Fruit fly (Drosophila melanogaster): ENCODE measurements around the gene yellow-k.
A peak's percentile ranks its signal among the peaks of the same experiment; 100 is the strongest.

The yellow-k gene

dm6 chr3L:15523806-15524346 is 3.5 kb downstream of the yellow-k start, which contains the start of gene CG7945:
Gene CG7945, minus strand, starts transcription at chr3L:15524137.
- no peak for TF ChIP-seq noc (tag; optimal IDR thresholded peaks at IDR 0.05)

DNA sequence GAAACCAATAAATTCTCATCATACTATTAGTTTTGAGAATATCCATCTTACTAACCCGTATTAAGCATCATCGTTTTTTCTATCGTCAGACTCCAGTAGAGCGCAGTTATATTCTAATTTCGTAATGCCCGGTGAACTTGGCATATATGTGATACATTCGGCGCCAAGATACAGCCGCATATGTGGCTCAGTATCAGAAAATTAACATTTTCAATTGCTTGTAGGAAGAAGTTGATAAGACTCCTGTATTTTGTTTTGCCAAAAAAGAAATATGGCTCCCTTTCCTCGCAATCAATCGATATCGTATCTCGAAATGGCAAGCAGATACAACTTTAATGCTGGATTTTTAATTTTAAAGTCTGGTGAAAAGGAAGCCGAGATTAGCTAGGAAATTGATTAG is 4.7 kb downstream of the yellow-k start, which contains the start of gene CG33986:
Gene CG33986, minus strand, starts transcription at position 101 of the 400 bp plus-strand sequence.
- no peak for TF ChIP-seq noc (tag; optimal IDR thresholded peaks at IDR 0.05)

DNA sequence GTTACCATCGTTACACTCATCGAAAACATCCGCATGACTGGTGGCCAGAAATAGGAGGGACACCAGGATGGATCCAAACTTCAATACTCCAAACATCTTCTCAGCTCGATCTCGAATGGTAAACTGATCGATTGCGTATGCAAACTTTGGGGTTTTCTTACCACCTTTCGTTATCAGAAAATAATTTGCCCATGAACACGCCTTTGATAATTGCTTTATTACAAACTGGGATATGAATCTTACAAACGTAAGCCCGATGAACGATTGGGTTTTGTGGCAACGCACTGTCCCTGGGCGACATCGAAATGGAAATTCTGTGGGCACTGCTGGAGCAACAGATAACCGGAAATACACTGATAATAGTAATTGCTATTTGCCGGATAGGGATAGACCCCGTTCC is 6.3 kb downstream of the yellow-k start, which contains the start of gene CG33985:
Gene CG33985, minus strand, starts transcription at position 101 of the 400 bp plus-strand sequence.
- TF ChIP-seq noc (tag; optimal IDR thresholded peaks at IDR 0.05): no peak

DNA sequence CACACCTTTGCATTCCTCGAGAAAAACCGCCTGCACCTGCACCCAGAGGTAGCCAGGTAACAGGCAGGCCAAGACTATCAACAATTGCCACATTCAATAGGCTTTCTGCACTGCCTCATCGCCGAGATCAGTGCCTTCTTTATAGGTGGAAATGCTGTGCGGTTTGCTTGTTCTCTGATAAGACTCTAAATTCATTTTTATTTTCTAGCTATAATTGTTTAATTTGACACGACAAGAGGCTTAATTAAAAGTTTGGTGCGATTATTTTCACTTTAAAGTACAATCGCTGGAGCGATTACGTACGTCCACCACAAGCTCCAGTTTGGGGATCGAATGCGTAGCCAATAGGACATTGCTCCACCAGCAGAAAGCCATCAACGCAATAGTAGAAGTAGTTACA is 7.0 kb downstream of the yellow-k start, which contains the start of gene CG42729:
Gene CG42729, minus strand, starts transcription at position 101 of the 400 bp plus-strand sequence.
- no peak for TF ChIP-seq noc (tag; optimal IDR thresholded peaks at IDR 0.05)

DNA sequence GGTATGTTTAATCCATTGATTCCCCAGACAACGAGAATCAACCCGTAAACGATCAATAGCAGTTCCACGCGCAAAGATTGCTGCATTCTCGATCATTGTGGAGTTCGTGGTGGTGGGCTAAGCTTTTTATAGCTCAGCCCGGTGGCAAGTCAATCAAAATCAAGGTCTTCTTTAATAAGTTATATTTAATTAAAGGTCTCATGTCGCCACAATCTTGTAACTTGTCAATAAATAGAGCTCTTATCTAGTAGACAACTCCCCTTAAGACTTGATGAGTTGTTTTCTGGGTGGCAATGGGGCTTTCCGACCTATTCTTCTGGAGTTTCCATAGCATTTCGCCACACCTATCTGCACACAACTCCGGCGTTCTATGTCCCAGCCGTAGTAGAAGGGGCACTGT is 7.7 kb downstream of the yellow-k start, which contains the start of gene CG42728:
Gene CG42728, minus strand, starts transcription at position 101 of the 400 bp plus-strand sequence.
- TF ChIP-seq noc (tag; optimal IDR thresholded peaks at IDR 0.05): no peak

dm6 chr3L:15529143-15529542 is 8.7 kb downstream of the yellow-k start, which contains the start of gene obst-H:
Gene obst-H, minus strand, starts transcription at chr3L:15529243.
- no peak for TF ChIP-seq noc (tag; optimal IDR thresholded peaks at IDR 0.05)

- TF ChIP-seq noc (tag; optimal IDR thresholded peaks at IDR 0.05): peak; percentile 71
These were observed 9.7 kb downstream of the yellow-k start for dm6 chr3L:15530071-15530470.

- no peak for TF ChIP-seq noc (tag; optimal IDR thresholded peaks at IDR 0.05)
These were observed 10.3 kb downstream of the yellow-k start for dm6 chr3L:15530638-15531225.

- peak; percentile 80 for TF ChIP-seq noc (tag; optimal IDR thresholded peaks at IDR 0.05)
These were observed 11.3 kb downstream of the yellow-k start, which contains the start of gene CG43248 for dm6 chr3L:15531423-15532325. Gene CG43248, minus strand, starts transcription at chr3L:15531473.

- no peak for TF ChIP-seq noc (tag; optimal IDR thresholded peaks at IDR 0.05)
These were observed 12.1 kb downstream of the yellow-k start for dm6 chr3L:15532368-15533030.

dm6 chr3L:15533402-15534129 is 13.1 kb downstream of the yellow-k start:
- TF ChIP-seq noc (tag; optimal IDR thresholded peaks at IDR 0.05): peak; percentile 79

DNA sequence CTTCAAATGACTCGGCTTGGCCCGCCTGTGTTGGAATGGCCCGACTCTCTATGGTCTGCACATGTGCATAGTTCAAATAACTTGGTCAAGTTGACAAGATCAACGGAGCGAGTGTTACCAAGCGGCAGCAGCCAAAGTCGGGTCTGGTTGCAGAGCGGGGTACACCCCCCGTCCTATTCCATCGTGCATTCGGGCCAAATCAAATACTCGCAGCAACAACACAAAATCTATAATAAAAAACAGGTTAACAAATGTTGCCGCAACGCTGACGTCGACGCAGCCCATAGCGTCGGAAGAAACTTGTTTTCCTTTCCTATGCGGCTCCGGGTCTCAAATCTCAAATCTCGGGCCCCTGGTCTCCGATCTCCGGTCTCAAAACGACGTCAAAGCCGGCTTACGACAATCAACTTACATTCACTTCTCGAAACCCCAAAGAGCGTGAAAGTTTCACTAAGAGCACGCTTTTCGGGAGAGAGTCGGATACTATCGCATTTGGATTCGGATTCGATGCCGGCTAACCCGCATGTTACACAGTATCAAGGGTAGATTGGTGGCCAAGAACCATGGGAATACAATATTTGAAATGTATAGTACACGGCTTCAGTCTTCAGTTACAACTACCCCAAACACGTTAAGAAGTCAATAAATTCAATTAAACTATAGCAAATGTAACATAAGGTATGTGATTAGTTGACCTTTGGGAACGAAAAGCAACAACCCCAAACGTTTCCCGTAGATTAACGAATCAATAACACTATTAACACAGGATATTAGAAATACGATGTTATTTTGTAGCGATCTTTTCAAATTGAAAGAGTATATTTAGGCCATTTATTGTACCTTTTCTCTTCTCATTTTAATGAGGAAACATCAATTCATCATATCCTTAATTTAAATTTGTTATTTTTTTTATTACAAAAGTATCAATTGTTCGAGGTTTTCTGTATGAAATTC is 14.1 kb downstream of the yellow-k start:
- peak; percentile 78 for TF ChIP-seq noc (tag; optimal IDR thresholded peaks at IDR 0.05)

dm6 chr3L:15535228-15535598 is 14.8 kb downstream of the yellow-k start, which contains the start of gene CrebA:
Gene CrebA, plus strand, starts transcription at chr3L:15535395.
- TF ChIP-seq noc (tag; optimal IDR thresholded peaks at IDR 0.05): no peak

DNA sequence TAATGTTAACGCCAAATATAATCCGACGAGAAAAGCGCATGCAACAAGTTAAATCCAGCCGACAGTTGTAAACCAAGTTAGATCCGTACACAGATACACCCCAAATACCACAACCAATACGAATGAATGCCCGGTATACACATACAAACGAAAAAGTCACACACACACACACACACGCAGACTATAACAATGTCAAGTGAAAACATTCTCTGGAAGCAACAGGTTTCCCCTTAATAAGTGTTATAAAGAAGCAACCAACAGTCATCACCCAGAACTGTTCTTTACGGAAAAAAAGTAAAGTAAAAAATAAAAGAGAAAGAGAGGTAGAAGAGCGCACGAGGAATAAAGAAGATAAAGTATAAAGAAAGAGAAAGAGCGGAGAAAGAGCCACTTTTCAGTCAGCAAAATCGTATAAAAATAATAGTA is 15.4 kb downstream of the yellow-k start:
- no peak for TF ChIP-seq noc (tag; optimal IDR thresholded peaks at IDR 0.05)

Measured in whole organism, larva.